Fruit fly (Drosophila melanogaster): ENCODE measurements around the gene to.

to gene

dm6 chr3R:25265589-25266201 is 25.7 kb downstream of the to start, which contains the start of the genes GlnRS and RIOK2 (continued):
- peak; percentile 10 for TF ChIP-seq CTCF (GFP tag; optimal IDR thresholded peaks at IDR 0.05)
- TF ChIP-seq pho (GFP tag; optimal IDR thresholded peaks at IDR 0.05) = peak; percentile 5
- peak; percentile 88 for TF ChIP-seq CG1024 (GFP tag; IDR thresholded peaks at IDR 0.05)
- peak; percentile 74 for TF ChIP-seq row (GFP tag; IDR thresholded peaks at IDR 0.05)
- peak; percentile 31 for TF ChIP-seq CG12391 (tag; optimal IDR thresholded peaks at IDR 0.05)
- peak; percentile 96 for TF ChIP-seq bbx (GFP tag; IDR thresholded peaks at IDR 0.05; ENCODE audit: partially characterized antibody)
- peak; percentile 67 for TF ChIP-seq Sry-β (GFP tag; optimal IDR thresholded peaks at IDR 0.05)
- no peak for TF ChIP-seq ewg (GFP tag; optimal IDR thresholded peaks at IDR 0.05)
- peak; percentile 24 for TF ChIP-seq D (optimal IDR thresholded peaks at IDR 0.05)
- no peak for TF ChIP-seq D (GFP tag; optimal IDR thresholded peaks at IDR 0.05)
- peak; percentile 95 for TF ChIP-seq stwl (tag; optimal IDR thresholded peaks at IDR 0.05)
- peak; percentile 14 for TF ChIP-seq CG13424 (tag; optimal IDR thresholded peaks at IDR 0.05)
- no peak for TF ChIP-seq bab2 (GFP tag; optimal IDR thresholded peaks at IDR 0.05)
- peak; percentile 98 for TF ChIP-seq Bgb (GFP tag; IDR thresholded peaks at IDR 0.05; ENCODE audit: partially characterized antibody)
- no peak for TF ChIP-seq tup (GFP tag; optimal IDR thresholded peaks at IDR 0.05)
- TF ChIP-seq CG3847 (GFP tag; IDR thresholded peaks at IDR 0.05) = peak; percentile 45; the same call in 1 of the 2 replicates
- TF ChIP-seq CG7271 (tag; optimal IDR thresholded peaks at IDR 0.05) = peak; percentile 39
- peak; percentile 88 for TF ChIP-seq Dref (GFP tag; IDR thresholded peaks at IDR 0.05)
- TF ChIP-seq CG12299 (tag; optimal IDR thresholded peaks at IDR 0.05) = peak; percentile 14
- peak; percentile 86 for TF ChIP-seq HmgZ (tag; optimal IDR thresholded peaks at IDR 0.05)
- TF ChIP-seq CG18011 (GFP tag; optimal IDR thresholded peaks at IDR 0.05) = no peak
- peak; percentile 85 for TF ChIP-seq CG14860 (GFP tag; IDR thresholded peaks at IDR 0.05; ENCODE audit: partially characterized antibody)
- TF ChIP-seq Med (GFP tag) = peak; percentile 78
- TF ChIP-seq scrt (GFP tag; optimal IDR thresholded peaks at IDR 0.05) = peak; percentile 95
- no peak for TF ChIP-seq Vsx1 (GFP tag; optimal IDR thresholded peaks at IDR 0.05)
- TF ChIP-seq gcm2 (GFP tag; optimal IDR thresholded peaks at IDR 0.05) = no peak
- TF ChIP-seq sd (tag; optimal IDR thresholded peaks at IDR 0.05) = peak; percentile 66
- TF ChIP-seq Neu2 (GFP tag; optimal IDR thresholded peaks at IDR 0.05; ENCODE audit: borderline replicate concordance) = peak; percentile 10
- TF ChIP-seq hb (GFP tag; IDR thresholded peaks at IDR 0.05; ENCODE audit: partially characterized antibody) = peak; percentile 93
- no peak for TF ChIP-seq crol (GFP tag; IDR thresholded peaks at IDR 0.05)
- TF ChIP-seq sob (GFP tag; IDR thresholded peaks at IDR 0.05) = 0 out of 2 replicates have a peak, but pooled peaks have one; percentile 49
- peak; percentile 90 for TF ChIP-seq ato (GFP tag; IDR thresholded peaks at IDR 0.05; ENCODE audit: partially characterized antibody)
- peak; percentile 50 for TF ChIP-seq HmgD (GFP tag; optimal IDR thresholded peaks at IDR 0.05)
- no peak for TF ChIP-seq CG5245 (GFP tag; optimal IDR thresholded peaks at IDR 0.05)
- TF ChIP-seq phol (tag; optimal IDR thresholded peaks at IDR 0.05) = peak; percentile 69
- peak; percentile 64 for TF ChIP-seq CHES-1-like (GFP tag; optimal IDR thresholded peaks at IDR 0.05)
- TF ChIP-seq CG17912 (GFP tag; optimal IDR thresholded peaks at IDR 0.05) = peak; percentile 54
- peak; percentile 92 for TF ChIP-seq HLH4C (GFP tag; IDR thresholded peaks at IDR 0.05; ENCODE audit: partially characterized antibody)
- no peak for TF ChIP-seq pb (GFP tag; optimal IDR thresholded peaks at IDR 0.05)
- TF ChIP-seq CG13287 (GFP tag; IDR thresholded peaks at IDR 0.05; ENCODE audit: partially characterized antibody) = peak; percentile 99
- peak; percentile 92 for TF ChIP-seq CG17802 (tag; optimal IDR thresholded peaks at IDR 0.05)
- peak; percentile 35 for TF ChIP-seq Hsf (GFP tag; optimal IDR thresholded peaks at IDR 0.05)
- peak; percentile 91 for TF ChIP-seq CG42726 (GFP tag; IDR thresholded peaks at IDR 0.05; ENCODE audit: partially characterized antibody)
- no peak for TF ChIP-seq CG13894 (tag; optimal IDR thresholded peaks at IDR 0.05)
- peak; percentile 97 for TF ChIP-seq hbn (GFP tag; IDR thresholded peaks at IDR 0.05; ENCODE audit: partially characterized antibody)
- peak; percentile 32 for TF ChIP-seq Dp (GFP tag; optimal IDR thresholded peaks at IDR 0.05)
- TF ChIP-seq NC2β (GFP tag; optimal IDR thresholded peaks at IDR 0.05) = peak; percentile 45
- peak; percentile 52 for TF ChIP-seq Rfx (GFP tag; IDR thresholded peaks at IDR 0.05)
- TF ChIP-seq CG12659 (GFP tag; optimal IDR thresholded peaks at IDR 0.05) = peak; percentile 64

Measured in whole organism, embryonic.